Worm (Caenorhabditis elegans) whole organism, L2 larva: ENCODE results near the gene pgp-5.

Experiments
- F13H6.1 ChIP-seq: sonication (generic microtip); optimal IDR thresholded peaks from 2 replicates; lab custom pipeline; 2016; ENCODE audit warnings: missing genetic modification characterization, missing compliant biosample characterization
- ZK546.5 ChIP-seq: sonication (generic microtip); optimal IDR thresholded peaks from 2 replicates; lab custom pipeline; 2017; ENCODE audit warnings: missing biosample characterization, missing genetic modification characterization
- alr-1 ChIP-seq: fragments of 150-350 bp; optimal IDR thresholded peaks from 2 replicates; lab custom pipeline; 2014; ENCODE audit warnings: missing biosample characterization, missing genetic modification characterization
- aly-2 ChIP-seq: fragments of 150-350 bp; optimal IDR thresholded peaks from 2 replicates; lab custom pipeline; 2014; ENCODE audit warnings: missing biosample characterization, missing genetic modification characterization
- ama-1 ChIP-seq: fragments of 150-350 bp; optimal IDR thresholded peaks from 2 replicates; lab custom pipeline; 2018; ENCODE audit warnings: inconsistent platforms
- blmp-1 ChIP-seq: sonication (generic microtip); optimal IDR thresholded peaks from 2 replicates; lab custom pipeline; 2017; ENCODE audit warnings: missing genetic modification characterization, mild to moderate bottlenecking, missing compliant biosample characterization, antibody characterized with exemption, moderate library complexity; ENCODE audit not compliant: insufficient read depth
- ceh-16 ChIP-seq: fragments of 150-350 bp; optimal IDR thresholded peaks from 2 replicates; lab custom pipeline; 2014; ENCODE audit warnings: missing biosample characterization, missing genetic modification characterization
- ceh-82 ChIP-seq: fragments of 150-350 bp; optimal IDR thresholded peaks from 2 replicates; lab custom pipeline; 2014; ENCODE audit warnings: missing biosample characterization, missing genetic modification characterization
- crh-2 ChIP-seq: sonication (generic microtip); optimal IDR thresholded peaks from 2 replicates; lab custom pipeline; 2017; ENCODE audit warnings: missing biosample characterization, missing genetic modification characterization
- egl-27 ChIP-seq: sonication (generic microtip); optimal IDR thresholded peaks from 3 replicates; lab custom pipeline; 2017; ENCODE audit warnings: missing biosample characterization, missing genetic modification reagents, missing genetic modification characterization
- elt-1 ChIP-seq: fragments of 150-350 bp; optimal IDR thresholded peaks from 2 replicates; lab custom pipeline; 2014; ENCODE audit warnings: missing biosample characterization, missing genetic modification characterization
- elt-3 ChIP-seq: sonication (generic microtip); optimal IDR thresholded peaks from 2 replicates; lab custom pipeline; 2017; ENCODE audit warnings: missing biosample characterization, missing genetic modification characterization
- fos-1 ChIP-seq: fragments of 150-350 bp; optimal IDR thresholded peaks from 2 replicates; lab custom pipeline; 2014; ENCODE audit warnings: missing biosample characterization, missing genetic modification characterization
- gmeb-1 ChIP-seq: fragments of 150-350 bp; optimal IDR thresholded peaks from 2 replicates; lab custom pipeline; 2014; ENCODE audit warnings: missing biosample characterization, missing genetic modification characterization
- lin-13 ChIP-seq: fragments of 150-350 bp; optimal IDR thresholded peaks from 2 replicates; lab custom pipeline; 2014; ENCODE audit warnings: missing biosample characterization, missing genetic modification reagents, missing genetic modification characterization
- lin-39 ChIP-seq: fragments of 150-350 bp; optimal IDR thresholded peaks from 2 replicates; lab custom pipeline; 2014; ENCODE audit warnings: missing biosample characterization, missing genetic modification reagents, missing genetic modification characterization
- lsy-2 ChIP-seq, 2 experiments: fragments of 150-350 bp in 1 of 2; sonication (generic microtip) in 1 of 2; optimal IDR thresholded peaks; 2 replicates each; lab custom pipeline; 2014 to 2017; ENCODE audit warnings: missing biosample characterization in 2 of 2, missing genetic modification characterization in 2 of 2
- mab-5 ChIP-seq: fragments of 150-350 bp; optimal IDR thresholded peaks from 2 replicates; lab custom pipeline; 2014; ENCODE audit warnings: missing biosample characterization, missing genetic modification characterization
- mbf-1 ChIP-seq: sonication (generic microtip); optimal IDR thresholded peaks from 2 replicates; lab custom pipeline; 2017; ENCODE audit warnings: missing biosample characterization, missing genetic modification characterization
- mdl-1 ChIP-seq, 2 experiments: fragments of 150-350 bp in 1 of 2; sonication (generic microtip) in 1 of 2; optimal IDR thresholded peaks; 2 replicates each; lab custom pipeline; 2017; ENCODE audit warnings: missing biosample characterization in 2 of 2, missing genetic modification characterization in 2 of 2
- nhr-11 ChIP-seq: fragments of 150-350 bp; optimal IDR thresholded peaks from 2 replicates; lab custom pipeline; 2014; ENCODE audit warnings: missing biosample characterization, missing genetic modification characterization
- nhr-12 ChIP-seq: fragments of 150-350 bp; optimal IDR thresholded peaks from 2 replicates; lab custom pipeline; 2014; ENCODE audit warnings: missing biosample characterization, missing genetic modification characterization
- nhr-129 ChIP-seq: fragments of 150-350 bp; optimal IDR thresholded peaks from 2 replicates; lab custom pipeline; 2014; ENCODE audit warnings: missing biosample characterization, missing genetic modification characterization
- nhr-21 ChIP-seq: fragments of 150-350 bp; optimal IDR thresholded peaks from 2 replicates; lab custom pipeline; 2014; ENCODE audit warnings: missing biosample characterization, missing genetic modification characterization
- nhr-23 ChIP-seq: fragments of 150-350 bp; optimal IDR thresholded peaks from 2 replicates; lab custom pipeline; 2014; ENCODE audit warnings: missing biosample characterization, missing genetic modification reagents, missing genetic modification characterization
- nhr-25 ChIP-seq: fragments of 150-350 bp; sonication (generic microtip); optimal IDR thresholded peaks from 3 replicates; lab custom pipeline; 2014; ENCODE audit warnings: missing biosample characterization, missing genetic modification characterization
- nhr-6 ChIP-seq: fragments of 150-350 bp; optimal IDR thresholded peaks from 2 replicates; lab custom pipeline; 2014; ENCODE audit warnings: missing biosample characterization, missing genetic modification characterization
- nhr-77 ChIP-seq: fragments of 150-350 bp; optimal IDR thresholded peaks from 2 replicates; lab custom pipeline; 2014; ENCODE audit warnings: missing biosample characterization, missing genetic modification characterization
- peb-1 ChIP-seq: fragments of 150-350 bp; optimal IDR thresholded peaks from 2 replicates; lab custom pipeline; 2014; ENCODE audit warnings: missing biosample characterization, missing genetic modification characterization
- skn-1 ChIP-seq: sonication (generic microtip); optimal IDR thresholded peaks from 2 replicates; lab custom pipeline; 2017; ENCODE audit warnings: missing biosample characterization, missing genetic modification characterization
- sma-3 ChIP-seq: sonication (generic microtip); optimal IDR thresholded peaks from 2 replicates; lab custom pipeline; 2016; ENCODE audit warnings: missing genetic modification reagents, missing genetic modification characterization, missing compliant biosample characterization
- sma-9 ChIP-seq, 2 experiments: fragments of 150-350 bp in 1 of 2; sonication (generic microtip) in 1 of 2; optimal IDR thresholded peaks; 2 replicates each; lab custom pipeline; 2014 to 2016; ENCODE audit warnings: missing genetic modification characterization in 2 of 2, mild to moderate bottlenecking in 1 of 2, missing biosample characterization in 1 of 2, missing compliant biosample characterization in 1 of 2, missing genetic modification reagents in 1 of 2, moderate library complexity in 1 of 2
- snpc-4 ChIP-seq: fragments of 150-350 bp; optimal IDR thresholded peaks from 2 replicates; lab custom pipeline; 2014; ENCODE audit warnings: missing biosample characterization, missing genetic modification characterization
- unc-39 ChIP-seq: fragments of 150-350 bp; optimal IDR thresholded peaks from 2 replicates; lab custom pipeline; 2014; ENCODE audit warnings: missing biosample characterization, missing genetic modification characterization
- unc-55 ChIP-seq: fragments of 150-350 bp; sonication (generic microtip); optimal IDR thresholded peaks from 3 replicates; lab custom pipeline; 2014; ENCODE audit warnings: missing biosample characterization, missing genetic modification reagents, missing genetic modification characterization
- unc-62 ChIP-seq: fragments of 150-350 bp; optimal IDR thresholded peaks from 2 replicates; lab custom pipeline; 2014; ENCODE audit warnings: missing biosample characterization, missing genetic modification reagents, missing genetic modification characterization
- zag-1 ChIP-seq: fragments of 150-350 bp; optimal IDR thresholded peaks from 2 replicates; lab custom pipeline; 2014; ENCODE audit warnings: missing biosample characterization, missing genetic modification characterization
- ztf-1 ChIP-seq: fragments of 200-800 bp; sonication (Bioruptor generic); conservative IDR thresholded peaks from 2 replicates; pipeline ENCODE4 v1.3.6; 2022; ENCODE audit warnings: missing genetic modification characterization, missing compliant biosample characterization
- ztf-11 ChIP-seq: sonication (generic microtip); optimal IDR thresholded peaks from 2 replicates; lab custom pipeline; 2017; ENCODE audit warnings: missing biosample characterization, missing genetic modification characterization
- ztf-4 ChIP-seq: fragments of 150-350 bp; optimal IDR thresholded peaks from 2 replicates; lab custom pipeline; 2014; ENCODE audit warnings: missing biosample characterization, missing genetic modification characterization

pgp-5 gene

ce11 chrX:10859211-10859610 lies at the start of gene pgp-5:
pgp-5 (minus strand) TSS chrX:10859297.
- no peak for TF ChIP-seq ztf-11 (tag; lab: Kevin White, UChicago)
- TF ChIP-seq lin-39 (tag; lab: Kevin White, UChicago), result no peak
- TF ChIP-seq mdl-1 (tag; optimal IDR thresholded peaks at IDR 0.05; lab: Kevin White, UChicago), result no peak
- no peak for TF ChIP-seq F13H6.1 (tag; lab: Kevin White, UChicago)
- TF ChIP-seq nhr-21 (tag; lab: Kevin White, UChicago), result no peak
- no peak for TF ChIP-seq nhr-129 (tag; lab: Kevin White, UChicago)
- TF ChIP-seq peb-1 (tag; lab: Kevin White, UChicago), result no peak
- no peak for TF ChIP-seq elt-1 (tag; lab: Kevin White, UChicago)
- no peak for TF ChIP-seq egl-27 (tag; lab: Kevin White, UChicago)
- no peak for TF ChIP-seq crh-2 (tag; lab: Kevin White, UChicago)
- no peak for TF ChIP-seq ceh-16 (tag; lab: Kevin White, UChicago)
- TF ChIP-seq blmp-1, result no peak
- TF ChIP-seq elt-3 (tag; lab: Kevin White, UChicago), result no peak
- TF ChIP-seq ama-1 (lab: Kevin White, UChicago), result no peak
- TF ChIP-seq zag-1, result no peak
- no peak for TF ChIP-seq aly-2 (tag; lab: Kevin White, UChicago)
- no peak for TF ChIP-seq mbf-1
- no peak for TF ChIP-seq nhr-25 (tag; lab: Kevin White, UChicago)
- no peak for TF ChIP-seq gmeb-1 (tag; lab: Kevin White, UChicago)

ce11 chrX:10907418-10907817 lies 48.3 kb upstream of the pgp-5 start:
- TF ChIP-seq mab-5 (peak; percentile 19), sma-3 (no peak)

- TF ChIP-seq ZK546.5 (tag; lab: Kevin White, UChicago) (no peak), fos-1 (tag; lab: Kevin White, UChicago) (peak; percentile 66), sma-9 (GFP tag; optimal IDR thresholded peaks at IDR 0.05; lab: Kevin White, UChicago) (peak; percentile 35), sma-9 (tag; optimal IDR thresholded peaks at IDR 0.05; lab: Kevin White, UChicago) (no peak)
Measured at ce11 chrX:10903416-10903815, 44.3 kb upstream of the pgp-5 start.

- TF ChIP-seq unc-62 (GFP tag; lab: Kevin White, UChicago), result no peak
- no peak for TF ChIP-seq snpc-4
- TF ChIP-seq gmeb-1 (tag; lab: Kevin White, UChicago), result no peak
- no peak for TF ChIP-seq mdl-1 (tag; optimal IDR thresholded peaks at IDR 0.05; lab: Kevin White, UChicago)
- no peak for TF ChIP-seq nhr-23
- no peak for TF ChIP-seq sma-9 (GFP tag; optimal IDR thresholded peaks at IDR 0.05; lab: Kevin White, UChicago)
- no peak for TF ChIP-seq sma-9 (tag; optimal IDR thresholded peaks at IDR 0.05; lab: Kevin White, UChicago)
- TF ChIP-seq unc-55, result no peak
- TF ChIP-seq ztf-4, result no peak
- no peak for TF ChIP-seq lsy-2 (tag; optimal IDR thresholded peaks at IDR 0.05; lab: Kevin White, UChicago)
- TF ChIP-seq lin-13 (GFP tag; lab: Kevin White, UChicago), result no peak
- TF ChIP-seq nhr-12 (tag; lab: Kevin White, UChicago), result no peak
- no peak for TF ChIP-seq ztf-11 (tag; lab: Kevin White, UChicago)
- TF ChIP-seq nhr-21 (tag; lab: Kevin White, UChicago), result peak; percentile 32
- TF ChIP-seq fos-1 (tag; lab: Kevin White, UChicago), result peak; percentile 25
- no peak for TF ChIP-seq F13H6.1 (tag; lab: Kevin White, UChicago)
- no peak for TF ChIP-seq sma-3
- TF ChIP-seq, all 48 proteins: peak for 2
Measured at ce11 chrX:10902723-10903322, 43.7 kb upstream of the pgp-5 start, which contains the start of gene acbp-3. acbp-3 (plus strand) TSS chrX:10903272.

- no peak for TF ChIP-seq unc-55
- TF ChIP-seq unc-62 (GFP tag; lab: Kevin White, UChicago), result no peak
- TF ChIP-seq elt-1 (tag; lab: Kevin White, UChicago), result no peak
- TF ChIP-seq gmeb-1 (tag; lab: Kevin White, UChicago), result peak; percentile 26
- TF ChIP-seq ztf-1 (GFP tag; lab: Robert Waterston, UW), result no peak
- no peak for TF ChIP-seq nhr-6 (tag; lab: Kevin White, UChicago)
- no peak for TF ChIP-seq egl-27 (tag; lab: Kevin White, UChicago)
- TF ChIP-seq fos-1 (tag; lab: Kevin White, UChicago), result peak; percentile 84
- no peak for TF ChIP-seq nhr-11 (tag; lab: Kevin White, UChicago)
- TF ChIP-seq mbf-1, result no peak
- TF ChIP-seq peb-1 (tag; lab: Kevin White, UChicago), result no peak
- no peak for TF ChIP-seq ztf-4
- TF ChIP-seq ama-1 (lab: Kevin White, UChicago), result no peak
- TF ChIP-seq sma-3, result peak; percentile 40
- no peak for TF ChIP-seq nhr-21 (tag; lab: Kevin White, UChicago)
- peak in 1 of 2 experiments; percentile 33 for TF ChIP-seq mdl-1 (tag; optimal IDR thresholded peaks at IDR 0.05; lab: Kevin White, UChicago)
- no peak for TF ChIP-seq lin-39 (tag; lab: Kevin White, UChicago)
- TF ChIP-seq ceh-82 (tag; lab: Kevin White, UChicago), result no peak
- no peak for TF ChIP-seq alr-1
- TF ChIP-seq skn-1, result no peak
- TF ChIP-seq crh-2 (tag; lab: Kevin White, UChicago), result peak; percentile 75
- peak; percentile 84 for TF ChIP-seq sma-9 (GFP tag; optimal IDR thresholded peaks at IDR 0.05; lab: Kevin White, UChicago)
- no peak for TF ChIP-seq sma-9 (tag; optimal IDR thresholded peaks at IDR 0.05; lab: Kevin White, UChicago)
- TF ChIP-seq ZK546.5 (tag; lab: Kevin White, UChicago), result no peak
- TF ChIP-seq nhr-77 (tag; lab: Kevin White, UChicago), result no peak
- TF ChIP-seq unc-39 (tag; lab: Kevin White, UChicago), result no peak
- no peak for TF ChIP-seq ceh-16 (tag; lab: Kevin White, UChicago)
- TF ChIP-seq F13H6.1 (tag; lab: Kevin White, UChicago), result no peak
- no peak for TF ChIP-seq blmp-1
- no peak for TF ChIP-seq snpc-4
- TF ChIP-seq lsy-2 (tag; optimal IDR thresholded peaks at IDR 0.05; lab: Kevin White, UChicago), result no peak
- no peak for TF ChIP-seq nhr-129 (tag; lab: Kevin White, UChicago)
Measured at ce11 chrX:10901766-10902165, 42.7 kb upstream of the pgp-5 start.
